Worm (Caenorhabditis elegans): Measurements from ENCODE around the gene mrpl-50.

mrpl-50 gene

ce11 chrII:8940362-8940940 is 10.8 kb downstream of the mrpl-50 start, which contains the start of the genes set-17 and T21B10.4:
TSS of gene set-17 (minus strand) at chrII:8940488.
TSS of gene T21B10.4 (plus strand) at chrII:8940894.
- no peak for TF ChIP-seq madf-2 (tag; optimal IDR thresholded peaks at IDR 0.05)
- TF ChIP-seq ceh-34 (tag; optimal IDR thresholded peaks at IDR 0.05), result no peak
- no peak for TF ChIP-seq ceh-18 (tag; optimal IDR thresholded peaks at IDR 0.05)
- TF ChIP-seq ceh-45 (GFP tag; IDR thresholded peaks at IDR 0.05), result no peak
- no peak for TF ChIP-seq ceh-6 (GFP tag; optimal IDR thresholded peaks at IDR 0.05)
- no peak for TF ChIP-seq hlh-30 (tag; optimal IDR thresholded peaks at IDR 0.05; ENCODE audit: insufficient read depth)
- TF ChIP-seq nhr-11 (tag; optimal IDR thresholded peaks at IDR 0.05), result no peak
- TF ChIP-seq fkh-6 (tag; optimal IDR thresholded peaks at IDR 0.05), result no peak
- TF ChIP-seq syd-9 (tag; optimal IDR thresholded peaks at IDR 0.05), result no peak
- TF ChIP-seq mec-3 (tag; optimal IDR thresholded peaks at IDR 0.05; ENCODE audit: borderline replicate concordance), result no peak
- TF ChIP-seq dmd-4 (tag; optimal IDR thresholded peaks at IDR 0.05; ENCODE audit: borderline replicate concordance), result no peak
- no peak for TF ChIP-seq ets-4 (tag; optimal IDR thresholded peaks at IDR 0.05)

- TF ChIP-seq dmd-4 (tag; optimal IDR thresholded peaks at IDR 0.05; ENCODE audit: borderline replicate concordance) (no peak), unc-42 (tag; optimal IDR thresholded peaks at IDR 0.05) (peak; percentile 82)
Measured at ce11 chrII:8945167-8945566, 15.5 kb downstream of the mrpl-50 start.

ce11 chrII:8947391-8947790 is 17.8 kb downstream of the mrpl-50 start, which contains the start of gene cutl-15:
TSS of gene cutl-15 (minus strand) at chrII:8947688.
- TF ChIP-seq T23F11.4 (GFP tag; optimal IDR thresholded peaks at IDR 0.05) (no peak), C08G9.2 (tag; optimal IDR thresholded peaks at IDR 0.05) (no peak), hlh-6 (tag; optimal IDR thresholded peaks at IDR 0.05) (no peak), pqm-1 (tag; optimal IDR thresholded peaks at IDR 0.05) (no peak), hlh-13 (GFP tag; optimal IDR thresholded peaks at IDR 0.05) (no peak), pag-3 (tag; optimal IDR thresholded peaks at IDR 0.05; ENCODE audit: borderline replicate concordance) (no peak), madf-2 (tag; optimal IDR thresholded peaks at IDR 0.05) (no peak), tbx-7 (tag; optimal IDR thresholded peaks at IDR 0.05) (no peak), pros-1 (tag; optimal IDR thresholded peaks at IDR 0.05) (no peak), ceh-30 (tag; optimal IDR thresholded peaks at IDR 0.05) (no peak), pax-1 (tag; optimal IDR thresholded peaks at IDR 0.05) (no peak), unc-86 (tag; optimal IDR thresholded peaks at IDR 0.05) (no peak), sdc-2 (tag; optimal IDR thresholded peaks at IDR 0.05) (no peak), F13H6.1 (tag; optimal IDR thresholded peaks at IDR 0.05) (no peak), pat-9 (tag; optimal IDR thresholded peaks at IDR 0.05) (no peak)

ce11 chrII:8948640-8949039 is 19.0 kb downstream of the mrpl-50 start:
- TF ChIP-seq pax-1 (tag; optimal IDR thresholded peaks at IDR 0.05) (no peak), unc-42 (tag; optimal IDR thresholded peaks at IDR 0.05) (peak; percentile 54), gmeb-2 (tag; optimal IDR thresholded peaks at IDR 0.05) (no peak), ets-4 (tag; optimal IDR thresholded peaks at IDR 0.05) (no peak), nhr-11 (tag; optimal IDR thresholded peaks at IDR 0.05) (no peak)

- no peak for TF ChIP-seq tbx-2 (tag; optimal IDR thresholded peaks at IDR 0.05)
- no peak for TF ChIP-seq ceh-34 (tag; optimal IDR thresholded peaks at IDR 0.05)
- TF ChIP-seq ceh-14 (tag; optimal IDR thresholded peaks at IDR 0.05), result peak; percentile 27
- TF ChIP-seq ceh-31 (tag; optimal IDR thresholded peaks at IDR 0.05), result peak; percentile 43
- no peak for TF ChIP-seq hlh-13 (GFP tag; optimal IDR thresholded peaks at IDR 0.05)
- TF ChIP-seq pha-2 (tag; optimal IDR thresholded peaks at IDR 0.05), result no peak
Measured at ce11 chrII:8951270-8951669, 21.6 kb downstream of the mrpl-50 start.

ce11 chrII:8953703-8954102 is 24.1 kb downstream of the mrpl-50 start:
- TF ChIP-seq nhr-11 (tag; optimal IDR thresholded peaks at IDR 0.05) (no peak), pat-9 (tag; optimal IDR thresholded peaks at IDR 0.05) (no peak), F13H6.1 (tag; optimal IDR thresholded peaks at IDR 0.05) (no peak), ceh-19 (GFP tag; optimal IDR thresholded peaks at IDR 0.05) (no peak), npax-4 (tag; optimal IDR thresholded peaks at IDR 0.05) (no peak), ztf-16 (tag; optimal IDR thresholded peaks at IDR 0.05) (no peak)

All from whole organism, late embryonic.